Fruit fly (Drosophila melanogaster): Measurements from ENCODE around the gene CG42366.
A peak's percentile ranks its signal among the peaks of the same experiment; 100 is the strongest.

DNA sequence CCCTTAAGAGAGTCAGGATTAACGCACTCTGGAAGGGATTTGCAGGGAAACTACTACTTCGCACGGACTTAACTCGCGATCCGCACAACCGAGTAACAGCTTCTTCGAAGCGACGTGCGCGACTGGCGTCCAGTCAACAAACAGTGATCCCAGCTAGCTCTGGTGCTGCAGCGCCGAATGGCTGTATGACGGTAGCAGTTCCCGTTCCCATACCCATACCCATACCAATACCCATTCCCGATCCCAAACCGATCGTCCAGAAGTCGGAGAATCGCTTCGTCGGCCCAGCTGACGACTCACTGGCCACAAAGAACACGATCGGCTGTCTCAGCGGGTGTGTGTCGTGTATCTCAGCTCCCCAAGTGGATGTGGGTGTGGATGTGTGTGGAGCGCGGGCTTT is 22.3 kb downstream of the CG42366 start, which contains the start of gene CG5853:
- peak; percentile 65 for TF ChIP-seq CG16779 (tag; optimal IDR thresholded peaks at IDR 0.05)
- no peak for TF ChIP-seq Gug (GFP tag; IDR thresholded peaks at IDR 0.05)

Measured in whole organism, prepupa.